Worm (Caenorhabditis elegans): Measurements from ENCODE around the gene srg-69.

Gene srg-69

ce11 chrII:5379614-5380077, 24.2 kb downstream of the srg-69 start, which contains the start of gene pkc-3:
Gene pkc-3 (plus strand): TSS chrII:5380027.
- TF ChIP-seq hmg-4 (GFP tag; optimal IDR thresholded peaks at IDR 0.05) (peak; percentile 41), tbx-37 (GFP tag; conservative IDR thresholded peaks at IDR 0.05) (no peak)

DNA sequence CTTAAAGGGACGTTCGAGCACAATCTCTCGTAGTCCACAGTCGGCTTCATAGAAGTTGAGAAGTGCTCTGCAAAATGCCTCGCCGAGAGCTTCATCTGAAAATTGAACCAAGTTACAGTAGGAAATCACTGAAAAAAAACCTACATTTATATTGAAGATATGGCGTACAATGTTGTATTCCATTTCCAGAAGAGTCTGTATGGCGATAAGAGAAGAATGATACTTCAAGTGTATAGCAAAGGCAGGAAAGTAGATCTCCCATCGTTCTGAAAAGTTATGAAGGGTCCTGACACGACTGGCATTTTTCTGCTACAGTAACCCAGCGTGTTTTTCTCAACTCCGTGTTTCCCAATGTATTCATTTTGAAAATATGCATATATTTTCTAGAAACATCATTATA, 28.8 kb downstream of the srg-69 start:
- no peak for TF ChIP-seq ama-1 (optimal IDR thresholded peaks at IDR 0.05)
- TF ChIP-seq tbx-11 (GFP tag; IDR thresholded peaks at IDR 0.05) = no peak
- TF ChIP-seq ets-7 (tag; optimal IDR thresholded peaks at IDR 0.05) = no peak
- no peak for TF ChIP-seq hmg-4 (GFP tag; optimal IDR thresholded peaks at IDR 0.05)
- no peak for TF ChIP-seq scrt-1 (GFP tag; IDR thresholded peaks at IDR 0.05)
- TF ChIP-seq sea-1 (GFP tag; conservative IDR thresholded peaks at IDR 0.05) = no peak
- TF ChIP-seq ceh-36 (tag; optimal IDR thresholded peaks at IDR 0.05) = no peak
- TF ChIP-seq hnd-1 (tag; optimal IDR thresholded peaks at IDR 0.05) = no peak
- TF ChIP-seq aly-1 (tag; optimal IDR thresholded peaks at IDR 0.05) = no peak
- no peak for TF ChIP-seq B0310.2 (tag; optimal IDR thresholded peaks at IDR 0.05)
- no peak for TF ChIP-seq flt-1 (GFP tag; IDR thresholded peaks at IDR 0.05)
- TF ChIP-seq ceh-13 (GFP tag; optimal IDR thresholded peaks at IDR 0.05) = no peak

ce11 chrII:5387217-5387616, 31.7 kb downstream of the srg-69 start, which contains the start of gene ccpp-6:
Gene ccpp-6 (minus strand): TSS chrII:5387317.
- TF ChIP-seq hmbx-1 (tag; optimal IDR thresholded peaks at IDR 0.05) (no peak), sea-1 (GFP tag; conservative IDR thresholded peaks at IDR 0.05) (no peak), hnd-1 (tag; optimal IDR thresholded peaks at IDR 0.05) (no peak), tra-4 (tag; optimal IDR thresholded peaks at IDR 0.05) (no peak), scrt-1 (GFP tag; IDR thresholded peaks at IDR 0.05) (no peak), flt-1 (GFP tag; IDR thresholded peaks at IDR 0.05) (no peak), ets-7 (tag; optimal IDR thresholded peaks at IDR 0.05) (no peak), hmg-4 (GFP tag; optimal IDR thresholded peaks at IDR 0.05) (no peak), aly-1 (tag; optimal IDR thresholded peaks at IDR 0.05) (no peak), F13C5.2 (tag; optimal IDR thresholded peaks at IDR 0.05) (no peak)

- no peak for TF ChIP-seq hnd-1 (tag; optimal IDR thresholded peaks at IDR 0.05)
- no peak for TF ChIP-seq ceh-13 (GFP tag; optimal IDR thresholded peaks at IDR 0.05)
- no peak for TF ChIP-seq hmbx-1 (tag; optimal IDR thresholded peaks at IDR 0.05)
- TF ChIP-seq hmg-4 (GFP tag; optimal IDR thresholded peaks at IDR 0.05) = no peak
- TF ChIP-seq aly-1 (tag; optimal IDR thresholded peaks at IDR 0.05) = no peak
- TF ChIP-seq pes-1 (GFP tag; IDR thresholded peaks at IDR 0.05) = no peak
- TF ChIP-seq F13C5.2 (tag; optimal IDR thresholded peaks at IDR 0.05) = no peak
- TF ChIP-seq tra-4 (tag; optimal IDR thresholded peaks at IDR 0.05) = no peak
- no peak for TF ChIP-seq sea-1 (GFP tag; conservative IDR thresholded peaks at IDR 0.05)
- TF ChIP-seq B0310.2 (tag; optimal IDR thresholded peaks at IDR 0.05) = no peak
- no peak for TF ChIP-seq tbx-37 (GFP tag; conservative IDR thresholded peaks at IDR 0.05)
- TF ChIP-seq ama-1 (optimal IDR thresholded peaks at IDR 0.05) = no peak
- no peak for TF ChIP-seq scrt-1 (GFP tag; IDR thresholded peaks at IDR 0.05)
- TF ChIP-seq ceh-36 (tag; optimal IDR thresholded peaks at IDR 0.05) = no peak
- TF ChIP-seq ets-7 (tag; optimal IDR thresholded peaks at IDR 0.05) = no peak
- no peak for TF ChIP-seq flt-1 (GFP tag; IDR thresholded peaks at IDR 0.05)
- TF ChIP-seq tbx-11 (GFP tag; IDR thresholded peaks at IDR 0.05) = no peak
Measured at ce11 chrII:5388786-5389421, 33.4 kb downstream of the srg-69 start, which contains the start of gene rsp-4. Gene rsp-4 (minus strand): TSS chrII:5388836.

DNA sequence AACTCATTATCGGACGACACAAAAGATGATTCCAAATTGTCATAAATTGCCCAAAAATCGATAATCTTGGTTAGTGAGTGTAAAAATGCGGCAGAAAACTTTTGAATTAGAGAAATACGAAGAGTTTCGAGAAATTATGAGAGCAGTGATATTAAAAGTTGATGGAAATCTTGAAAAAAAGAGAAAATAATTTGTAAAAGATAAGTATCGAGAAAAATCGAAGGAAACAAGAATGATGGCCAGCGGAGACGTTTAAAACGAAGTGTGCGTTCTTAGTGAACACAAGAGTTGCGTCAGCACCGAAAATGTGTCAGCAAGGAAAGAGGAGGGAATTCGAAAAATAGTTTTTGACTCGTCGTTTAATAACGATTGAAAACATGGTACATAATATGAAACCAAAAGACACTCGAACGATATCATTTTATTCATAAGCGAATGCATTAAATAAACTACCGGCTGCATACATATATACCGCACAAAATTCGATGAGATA, 34.4 kb downstream of the srg-69 start, which contains the start of gene ndx-6:
TSS of gene ndx-6 (minus strand) at position 51 of the 493 bp plus-strand sequence.
- TF ChIP-seq ets-7 (tag; optimal IDR thresholded peaks at IDR 0.05) = peak; percentile 20
- no peak for TF ChIP-seq hnd-1 (tag; optimal IDR thresholded peaks at IDR 0.05)
- no peak for TF ChIP-seq hmg-4 (GFP tag; optimal IDR thresholded peaks at IDR 0.05)
- no peak for TF ChIP-seq scrt-1 (GFP tag; IDR thresholded peaks at IDR 0.05)
- peak; percentile 7 for TF ChIP-seq hmbx-1 (tag; optimal IDR thresholded peaks at IDR 0.05)
- peak; percentile 66 for TF ChIP-seq pes-1 (GFP tag; IDR thresholded peaks at IDR 0.05)
- no peak for TF ChIP-seq tra-4 (tag; optimal IDR thresholded peaks at IDR 0.05)
- TF ChIP-seq sea-1 (GFP tag; conservative IDR thresholded peaks at IDR 0.05) = no peak
- no peak for TF ChIP-seq flt-1 (GFP tag; IDR thresholded peaks at IDR 0.05)
- TF ChIP-seq B0310.2 (tag; optimal IDR thresholded peaks at IDR 0.05) = no peak
- no peak for TF ChIP-seq aly-1 (tag; optimal IDR thresholded peaks at IDR 0.05)
- TF ChIP-seq ama-1 (optimal IDR thresholded peaks at IDR 0.05) = no peak
- no peak for TF ChIP-seq tbx-11 (GFP tag; IDR thresholded peaks at IDR 0.05)
- peak; percentile 45; the same call in 1 of the 2 replicates for TF ChIP-seq tbx-37 (GFP tag; conservative IDR thresholded peaks at IDR 0.05)
- TF ChIP-seq ceh-36 (tag; optimal IDR thresholded peaks at IDR 0.05) = peak; percentile 30
- peak; percentile 56 for TF ChIP-seq F13C5.2 (tag; optimal IDR thresholded peaks at IDR 0.05)
- no peak for TF ChIP-seq ceh-13 (GFP tag; optimal IDR thresholded peaks at IDR 0.05)

- no peak for TF ChIP-seq ets-7 (tag; optimal IDR thresholded peaks at IDR 0.05)
- no peak for TF ChIP-seq hnd-1 (tag; optimal IDR thresholded peaks at IDR 0.05)
- no peak for TF ChIP-seq scrt-1 (GFP tag; IDR thresholded peaks at IDR 0.05)
- TF ChIP-seq F13C5.2 (tag; optimal IDR thresholded peaks at IDR 0.05) = no peak
- TF ChIP-seq ceh-13 (GFP tag; optimal IDR thresholded peaks at IDR 0.05) = no peak
- TF ChIP-seq aly-1 (tag; optimal IDR thresholded peaks at IDR 0.05) = no peak
- no peak for TF ChIP-seq sea-1 (GFP tag; conservative IDR thresholded peaks at IDR 0.05)
- TF ChIP-seq B0310.2 (tag; optimal IDR thresholded peaks at IDR 0.05) = no peak
- no peak for TF ChIP-seq tra-4 (tag; optimal IDR thresholded peaks at IDR 0.05)
Measured at ce11 chrII:5391447-5391846, 36.0 kb downstream of the srg-69 start.

- TF ChIP-seq hmg-4 (GFP tag; optimal IDR thresholded peaks at IDR 0.05) (no peak), ceh-36 (tag; optimal IDR thresholded peaks at IDR 0.05) (no peak), tbx-11 (GFP tag; IDR thresholded peaks at IDR 0.05) (no peak), ceh-13 (GFP tag; optimal IDR thresholded peaks at IDR 0.05) (no peak), ama-1 (optimal IDR thresholded peaks at IDR 0.05) (no peak), tra-4 (tag; optimal IDR thresholded peaks at IDR 0.05) (no peak), F13C5.2 (tag; optimal IDR thresholded peaks at IDR 0.05) (no peak), aly-1 (tag; optimal IDR thresholded peaks at IDR 0.05) (no peak), B0310.2 (tag; optimal IDR thresholded peaks at IDR 0.05) (no peak), flt-1 (GFP tag; IDR thresholded peaks at IDR 0.05) (no peak)
Measured at ce11 chrII:5393090-5393489, 37.6 kb downstream of the srg-69 start, which contains the start of gene brap-2. Gene brap-2 (minus strand): TSS chrII:5393190.

All from whole organism, early embryonic.